Worm (Caenorhabditis elegans): Measurements from ENCODE around the gene K09G1.2.
"Not testable (repeated sequence)": the region's sequence is repeated elsewhere in the genome, so short reads cannot be mapped to it uniquely, and the experiment has no call there.

DNA sequence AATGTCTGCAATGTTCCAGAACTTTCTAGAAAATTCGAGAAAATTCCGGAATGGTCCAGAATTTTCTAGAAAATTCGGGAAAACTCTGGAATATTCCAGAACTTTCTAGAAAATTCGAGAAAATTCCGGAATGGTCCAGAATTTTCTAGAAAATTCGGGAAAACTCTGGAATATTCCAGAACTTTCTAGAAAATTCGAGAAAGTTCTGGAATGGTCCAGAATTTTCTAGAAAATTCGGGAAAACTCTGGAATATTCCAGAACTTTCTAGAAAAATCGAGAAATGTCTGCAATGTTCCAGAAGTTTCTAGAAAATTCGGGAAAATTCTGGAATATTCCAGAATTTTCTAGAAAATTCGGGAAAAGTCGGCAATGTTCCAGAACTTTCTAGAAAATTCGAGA, 13.1 kb downstream of the K09G1.2 start:
- TF ChIP-seq ama-1 (optimal IDR thresholded peaks at IDR 0.05); hnd-1 (tag; optimal IDR thresholded peaks at IDR 0.05); ceh-36 (tag; optimal IDR thresholded peaks at IDR 0.05); flt-1 (GFP tag; IDR thresholded peaks at IDR 0.05); sea-1 (GFP tag; conservative IDR thresholded peaks at IDR 0.05); tbx-11 (GFP tag; IDR thresholded peaks at IDR 0.05); ets-7 (tag; optimal IDR thresholded peaks at IDR 0.05); tra-4 (tag; optimal IDR thresholded peaks at IDR 0.05); hmbx-1 (tag; optimal IDR thresholded peaks at IDR 0.05): not testable (repeated sequence)

All from whole organism, early embryonic.